Fruit fly (Drosophila melanogaster): Measurements from ENCODE around the gene r.

The r gene

DNA sequence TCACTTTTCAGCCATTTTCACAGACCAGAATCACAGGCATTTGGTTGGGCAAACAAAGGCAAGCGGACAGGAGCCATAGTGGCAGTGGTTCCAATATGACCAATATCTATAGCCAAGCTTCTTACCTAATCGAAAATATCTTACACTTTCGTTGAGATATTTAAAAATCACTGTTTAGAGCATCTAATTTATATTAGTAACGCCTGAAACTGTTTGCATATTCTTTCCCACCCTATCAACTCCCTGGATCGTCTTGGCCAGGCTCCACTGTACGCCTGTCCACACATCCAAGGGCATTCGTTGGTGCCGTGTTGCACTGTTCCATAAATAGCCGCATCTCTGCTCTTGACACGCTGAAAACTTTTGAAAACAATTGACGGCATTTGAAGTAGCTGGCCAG, 35.3 kb downstream of the r start (continued):
- TF ChIP-seq Dip3 (GFP tag; optimal IDR thresholded peaks at IDR 0.05) (no peak), Side (GFP tag; optimal IDR thresholded peaks at IDR 0.05) (no peak), Usf (GFP tag; optimal IDR thresholded peaks at IDR 0.05) (no peak), Hand (GFP tag; optimal IDR thresholded peaks at IDR 0.05) (no peak), YL-1 (GFP tag; optimal IDR thresholded peaks at IDR 0.05) (no peak), CG34224 (GFP tag; IDR thresholded peaks at IDR 0.05; ENCODE audit: partially characterized antibody) (no peak), ara (GFP tag; IDR thresholded peaks at IDR 0.05) (no peak), CG9215 (GFP tag; IDR thresholded peaks at IDR 0.05) (no peak), ERR (GFP tag; optimal IDR thresholded peaks at IDR 0.05) (no peak), CG33213 (GFP tag; optimal IDR thresholded peaks at IDR 0.05) (no peak), zf30C (GFP tag; optimal IDR thresholded peaks at IDR 0.05) (no peak), peb (GFP tag; IDR thresholded peaks at IDR 0.05) (0 out of 2 replicates have a peak, but pooled peaks have one; percentile 32), slbo (GFP tag; IDR thresholded peaks at IDR 0.05) (no peak), CkIIα-i1 (GFP tag; IDR thresholded peaks at IDR 0.05) (no peak), lab (GFP tag; optimal IDR thresholded peaks at IDR 0.05) (no peak), cwo (GFP tag; optimal IDR thresholded peaks at IDR 0.05) (no peak), zfh1 (GFP tag; IDR thresholded peaks at IDR 0.05) (peak; percentile 41; the same call in 1 of the 3 replicates), CG11560 (tag; IDR thresholded peaks at IDR 0.05) (no peak), CG12219 (GFP tag; optimal IDR thresholded peaks at IDR 0.05) (no peak), CG4820 (GFP tag; optimal IDR thresholded peaks at IDR 0.05) (no peak), CG4282 (GFP tag; optimal IDR thresholded peaks at IDR 0.05) (no peak), Vsx1 (GFP tag; optimal IDR thresholded peaks at IDR 0.05) (no peak), sisA (GFP tag; IDR thresholded peaks at IDR 0.05) (peak; percentile 65; the same call in 1 of the 2 replicates), Fer2 (tag; optimal IDR thresholded peaks at IDR 0.05) (no peak), Lpt (GFP tag; optimal IDR thresholded peaks at IDR 0.05) (no peak), Mes4 (GFP tag; optimal IDR thresholded peaks at IDR 0.05) (no peak), Xbp1 (GFP tag; optimal IDR thresholded peaks at IDR 0.05) (peak; percentile 5), HHEX (GFP tag; optimal IDR thresholded peaks at IDR 0.05) (no peak), Oaz (GFP tag; IDR thresholded peaks at IDR 0.05) (no peak), CG3407 (GFP tag; optimal IDR thresholded peaks at IDR 0.05) (no peak), fd3F (GFP tag; optimal IDR thresholded peaks at IDR 0.05) (no peak), jing (GFP tag; optimal IDR thresholded peaks at IDR 0.05) (no peak), CG3726 (GFP tag; IDR thresholded peaks at IDR 0.05) (no peak), CG17802 (tag; optimal IDR thresholded peaks at IDR 0.05) (no peak), amos (GFP tag; IDR thresholded peaks at IDR 0.05; ENCODE audit: partially characterized antibody) (no peak), CG2120 (GFP tag; optimal IDR thresholded peaks at IDR 0.05) (no peak), Kr (GFP tag; optimal IDR thresholded peaks at IDR 0.05) (no peak), gcm2 (GFP tag; optimal IDR thresholded peaks at IDR 0.05) (no peak), toy (GFP tag; IDR thresholded peaks at IDR 0.05) (no peak), CG11093 (GFP tag; IDR thresholded peaks at IDR 0.05) (no peak), Jarid2 (GFP tag; optimal IDR thresholded peaks at IDR 0.05) (no peak), CG11456 (GFP tag; IDR thresholded peaks at IDR 0.05) (no peak), CG9727 (GFP tag; optimal IDR thresholded peaks at IDR 0.05) (no peak), CG8944 (GFP tag; optimal IDR thresholded peaks at IDR 0.05) (no peak), Neu2 (GFP tag; optimal IDR thresholded peaks at IDR 0.05; ENCODE audit: borderline replicate concordance) (no peak), bcd (GFP tag; optimal IDR thresholded peaks at IDR 0.05) (no peak), Antp (GFP tag; optimal IDR thresholded peaks at IDR 0.05) (peak; percentile 9), NK7.1 (GFP tag; optimal IDR thresholded peaks at IDR 0.05) (no peak), CG8765 (GFP tag; IDR thresholded peaks at IDR 0.05) (no peak), CG1647 (GFP tag; optimal IDR thresholded peaks at IDR 0.05) (no peak), Eip74EF (GFP tag; optimal IDR thresholded peaks at IDR 0.05) (no peak)
